Fruit fly (Drosophila melanogaster): Measurements from ENCODE around the gene CG4829.
A peak's percentile ranks its signal among the peaks of the same experiment; 100 is the strongest.

CG4829 gene

DNA sequence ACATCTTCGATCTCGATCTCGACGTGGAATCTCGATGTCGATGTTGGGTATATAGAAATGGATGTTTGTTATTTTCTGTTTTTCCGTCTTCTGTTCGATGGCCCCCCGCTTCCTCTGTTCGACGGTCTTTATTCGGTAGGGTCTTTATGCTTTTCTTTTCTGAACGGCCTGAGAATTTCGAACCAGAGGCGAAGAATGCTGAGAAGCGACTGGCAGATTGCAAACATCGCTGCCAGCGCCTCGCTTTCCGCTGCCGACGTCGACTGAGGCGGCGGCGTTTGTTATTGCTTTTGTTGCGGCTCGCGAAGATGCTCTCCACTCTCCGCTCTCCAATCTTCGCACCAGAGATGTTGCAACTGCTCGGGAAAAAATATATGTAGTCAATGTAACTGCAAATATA is 23.8 kb downstream of the CG4829 start, which contains the start of the genes CG13004 and CG46306 (continued):
- TF ChIP-seq CG13424 (tag; optimal IDR thresholded peaks at IDR 0.05) (no peak), chm (GFP tag; IDR thresholded peaks at IDR 0.05) (no peak), sim (GFP tag; IDR thresholded peaks at IDR 0.05) (no peak), CG10959 (GFP tag; IDR thresholded peaks at IDR 0.05) (no peak), odd (GFP tag; optimal IDR thresholded peaks at IDR 0.05) (no peak), NC2β (GFP tag; optimal IDR thresholded peaks at IDR 0.05) (no peak), CG1792 (GFP tag; optimal IDR thresholded peaks at IDR 0.05) (no peak), fd3F (GFP tag; optimal IDR thresholded peaks at IDR 0.05) (no peak), ewg (GFP tag; optimal IDR thresholded peaks at IDR 0.05) (no peak), Fer3 (tag; optimal IDR thresholded peaks at IDR 0.05) (no peak), chinmo (GFP tag; IDR thresholded peaks at IDR 0.05; ENCODE audit: partially characterized antibody) (0 out of 4 replicates have a peak, but pooled peaks have one; percentile 26), D19B (GFP tag; optimal IDR thresholded peaks at IDR 0.05) (no peak), nom (GFP tag; optimal IDR thresholded peaks at IDR 0.05) (peak; percentile 55), MTF-1 (GFP tag; optimal IDR thresholded peaks at IDR 0.05; ENCODE audit: borderline replicate concordance) (no peak), CG32532 (GFP tag; IDR thresholded peaks at IDR 0.05) (peak; percentile 11; the same call in 1 of the 2 replicates), B-H1 (GFP tag; IDR thresholded peaks at IDR 0.05) (no peak), Mad (GFP tag; optimal IDR thresholded peaks at IDR 0.05) (no peak), crol (GFP tag; IDR thresholded peaks at IDR 0.05) (0 out of 2 replicates have a peak, but pooled peaks have one; percentile 12), row (GFP tag; IDR thresholded peaks at IDR 0.05) (peak; percentile 9; the same call in 1 of the 3 replicates), CG7745 (tag; optimal IDR thresholded peaks at IDR 0.05) (no peak), trem (tag; optimal IDR thresholded peaks at IDR 0.05) (no peak)

DNA sequence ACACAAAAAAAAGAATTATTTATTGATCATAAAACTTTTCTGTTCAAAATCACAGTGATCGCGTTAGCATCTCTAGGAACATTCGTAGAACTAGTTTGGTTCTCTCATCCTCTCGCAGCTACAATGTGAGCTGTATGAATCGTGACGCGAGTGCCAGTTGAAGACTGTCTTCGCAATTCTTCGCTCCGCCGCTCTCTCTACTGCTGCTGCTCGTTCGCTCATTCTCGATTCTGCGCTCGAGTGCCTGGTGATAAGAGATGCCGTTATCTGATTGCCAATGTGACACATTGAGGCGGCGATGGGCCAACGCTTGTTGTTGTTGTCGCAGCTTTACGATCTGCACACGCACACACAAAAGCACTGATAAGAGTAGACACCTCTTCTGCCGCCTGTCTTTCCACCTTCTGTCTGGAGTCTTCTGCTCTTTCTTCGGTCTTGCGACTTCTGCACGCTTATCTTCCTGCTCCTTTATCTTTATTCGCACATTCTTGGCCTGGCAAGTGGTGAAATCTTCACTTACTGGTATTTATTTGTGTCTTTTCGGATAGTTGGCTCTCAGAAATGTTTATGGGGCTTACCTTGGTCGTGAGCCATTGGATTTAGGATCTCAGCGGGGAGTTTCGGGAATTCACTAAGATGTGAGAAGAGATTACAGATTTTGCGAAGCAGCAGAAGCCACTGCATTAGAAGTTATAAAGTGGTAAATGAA is 24.7 kb downstream of the CG4829 start:
- TF ChIP-seq CG10462 (GFP tag; optimal IDR thresholded peaks at IDR 0.05) (no peak), CG8281 (tag; optimal IDR thresholded peaks at IDR 0.05) (peak; percentile 65), NC2β (GFP tag; optimal IDR thresholded peaks at IDR 0.05) (no peak), fd102C (GFP tag; optimal IDR thresholded peaks at IDR 0.05) (no peak), Adf1 (GFP tag; IDR thresholded peaks at IDR 0.05) (peak; percentile 39; the same call in 1 of the 2 replicates), esg (GFP tag; conservative IDR thresholded peaks at IDR 0.05) (no peak), CG8478 (optimal IDR thresholded peaks at IDR 0.05) (no peak), ac (GFP tag; optimal IDR thresholded peaks at IDR 0.05) (no peak), CG32532 (GFP tag; IDR thresholded peaks at IDR 0.05) (peak; percentile 34; the same call in 1 of the 2 replicates), CG15514 (GFP tag; optimal IDR thresholded peaks at IDR 0.05) (peak; percentile 89), eve (GFP tag; optimal IDR thresholded peaks at IDR 0.05) (no peak), CG10366 (GFP tag; IDR thresholded peaks at IDR 0.05) (no peak), CG17912 (GFP tag; optimal IDR thresholded peaks at IDR 0.05) (no peak), jumu (GFP tag; optimal IDR thresholded peaks at IDR 0.05) (no peak), CrebB (tag; optimal IDR thresholded peaks at IDR 0.05) (no peak), CG14441 (GFP tag; IDR thresholded peaks at IDR 0.05) (no peak), CG18599 (GFP tag; optimal IDR thresholded peaks at IDR 0.05) (peak; percentile 2), chinmo (GFP tag; IDR thresholded peaks at IDR 0.05; ENCODE audit: partially characterized antibody) (peak; percentile 84; the same call in 2 of the 4 replicates), da (GFP tag; optimal IDR thresholded peaks at IDR 0.05) (no peak), Ssrp (tag; optimal IDR thresholded peaks at IDR 0.05) (no peak), fd3F (GFP tag; optimal IDR thresholded peaks at IDR 0.05) (no peak), Atf3 (GFP tag; optimal IDR thresholded peaks at IDR 0.05) (no peak), kay (GFP tag; optimal IDR thresholded peaks at IDR 0.05) (no peak), nau (GFP tag; optimal IDR thresholded peaks at IDR 0.05) (no peak), ftz-f1 (GFP tag; optimal IDR thresholded peaks at IDR 0.05) (no peak), CG7357 (GFP tag; IDR thresholded peaks at IDR 0.05) (no peak), oc (tag; optimal IDR thresholded peaks at IDR 0.05) (no peak), rib (GFP tag; IDR thresholded peaks at IDR 0.05) (0 out of 2 replicates have a peak, but pooled peaks have one; percentile 53), MTF-1 (GFP tag; optimal IDR thresholded peaks at IDR 0.05; ENCODE audit: borderline replicate concordance) (peak; percentile 17), Mrtf (GFP tag; IDR thresholded peaks at IDR 0.05) (no peak), CG9932 (GFP tag; IDR thresholded peaks at IDR 0.05) (no peak), trem (tag; optimal IDR thresholded peaks at IDR 0.05) (no peak), usp (GFP tag; optimal IDR thresholded peaks at IDR 0.05) (no peak), CG9215 (GFP tag; IDR thresholded peaks at IDR 0.05) (no peak)

Data from whole organism, embryonic.